Worm (Caenorhabditis elegans) whole organism, young adult: ENCODE results near the gene R02D5.9.

Source experiments
- B0035.1 ChIP-seq: sonication (generic microtip); optimal IDR thresholded peaks from 2 replicates; lab custom pipeline; 2016; ENCODE audit warnings: missing genetic modification characterization, mild to moderate bottlenecking, missing compliant biosample characterization, missing genotype, missing genetic modification reagents
- F49E8.2 ChIP-seq: sonication (generic microtip); optimal IDR thresholded peaks from 3 replicates; lab custom pipeline; 2017; ENCODE audit warnings: missing genetic modification characterization, mild to moderate bottlenecking, missing compliant biosample characterization, antibody characterized with exemption, moderate library complexity; ENCODE audit not compliant: insufficient read depth
- ZK185.1 ChIP-seq: sonication (generic microtip); optimal IDR thresholded peaks from 2 replicates; lab custom pipeline; 2016; ENCODE audit warnings: mild to moderate bottlenecking, missing genetic modification characterization, missing compliant biosample characterization; ENCODE audit not compliant: poor library complexity, severe bottlenecking
- ama-1 ChIP-seq, 3 experiments: fragments of 150-350 bp in 1 of 3; sonication (generic microtip) in 2 of 3; optimal IDR thresholded peaks; 2 replicates each; lab custom pipeline; 2014 to 2018; ENCODE audit warnings: missing biosample characterization in 2 of 3, missing genetic modification characterization in 2 of 3, missing genetic modification reagents in 2 of 3
- cebp-1 ChIP-seq, 2 experiments: fragments of 200-800 bp in 1 of 2; sonication (Bioruptor generic) in 1 of 2; sonication (generic microtip) in 1 of 2; IDR thresholded peaks in 1 of 2; optimal IDR thresholded peaks in 1 of 2; 2 replicates each; pipeline versions ENCODE4 v1.3.6 to Lab custom; 2017 to 2022; ENCODE audit warnings: missing compliant biosample characterization in 2 of 2, missing genetic modification characterization in 2 of 2, mild to moderate bottlenecking in 1 of 2, missing genetic modification reagents in 1 of 2, moderate library complexity in 1 of 2
- die-1 ChIP-seq: sonication (generic microtip); optimal IDR thresholded peaks from 2 replicates; lab custom pipeline; 2016; ENCODE audit warnings: missing genotype, mild to moderate bottlenecking, missing genetic modification characterization, missing compliant biosample characterization
- ets-4 ChIP-seq: fragments of 200-800 bp; sonication (Bioruptor generic); optimal IDR thresholded peaks from 2 replicates; lab custom pipeline; 2018; ENCODE audit warnings: mild to moderate bottlenecking, missing genetic modification characterization, missing compliant biosample characterization
- him-1 ChIP-seq: sonication (generic microtip); optimal IDR thresholded peaks from 2 replicates; lab custom pipeline; 2016; ENCODE audit warnings: missing genotype, missing genetic modification reagents, missing genetic modification characterization, missing compliant biosample characterization
- let-526 ChIP-seq: fragments of 200-800 bp; sonication (Bioruptor generic); IDR thresholded peaks from 2 replicates; pipeline ENCODE4 v1.3.6; 2022; ENCODE audit warnings: missing genetic modification reagents, missing genetic modification characterization, missing compliant biosample characterization
- madf-8 ChIP-seq: fragments of 200-800 bp; sonication (Bioruptor generic); conservative IDR thresholded peaks from 2 replicates; pipeline ENCODE4 v1.3.6; 2022; ENCODE audit warnings: missing genetic modification reagents, missing genetic modification characterization, missing compliant biosample characterization
- unc-62 ChIP-seq: fragments of 150-350 bp; optimal IDR thresholded peaks from 2 replicates; lab custom pipeline; 2014; ENCODE audit warnings: missing biosample characterization, missing genetic modification reagents, missing genetic modification characterization

ce11 chrV:14464368-14464767, 46.6 kb downstream of the R02D5.9 start, which contains the start of gene F08H9.4:
- no peak for TF ChIP-seq ets-4 (GFP tag; lab: Kevin White, UChicago)
- no peak for TF ChIP-seq let-526 (GFP tag; lab: Robert Waterston, UW)
- no peak for TF ChIP-seq ZK185.1 (tag; lab: Kevin White, UChicago)
- TF ChIP-seq madf-8 (GFP tag; lab: Robert Waterston, UW) = no peak
- TF ChIP-seq F49E8.2 (tag; lab: Kevin White, UChicago) = no peak
- no peak for TF ChIP-seq die-1 (tag; lab: Kevin White, UChicago)
- TF ChIP-seq unc-62 (GFP tag; lab: Kevin White, UChicago) = no peak
- no peak for TF ChIP-seq cebp-1 (GFP tag; IDR thresholded peaks at IDR 0.05; lab: Robert Waterston, UW)
- no peak for TF ChIP-seq cebp-1 (tag; optimal IDR thresholded peaks at IDR 0.05; lab: Kevin White, UChicago)
- no peak for TF ChIP-seq B0035.1
- no peak for TF ChIP-seq ama-1 (optimal IDR thresholded peaks at IDR 0.05; lab: Kevin White, UChicago)
- TF ChIP-seq ama-1 (GFP tag; optimal IDR thresholded peaks at IDR 0.05; lab: Kevin White, UChicago) = no peak
- TF ChIP-seq him-1 = no peak
